Worm (Caenorhabditis elegans): ENCODE measurements around the gene W06B4.1.

W06B4.1 gene

ce11 chrII:4470972-4471645 lies at the start of gene W06B4.1:
W06B4.1 (plus strand) TSS chrII:4471595.
- no peak for TF ChIP-seq unc-62 (GFP tag; optimal IDR thresholded peaks at IDR 0.05)

ce11 chrII:4424807-4425206 lies 46.6 kb upstream of the W06B4.1 start, which contains the start of the genes dcaf-13 and toe-1:
dcaf-13 (minus strand) TSS chrII:4424902.
toe-1 (plus strand) TSS chrII:4425167.
- no peak for TF ChIP-seq unc-62 (GFP tag; optimal IDR thresholded peaks at IDR 0.05)

- no peak for TF ChIP-seq unc-62 (GFP tag; optimal IDR thresholded peaks at IDR 0.05)
These were observed 43.3 kb upstream of the W06B4.1 start for ce11 chrII:4428121-4428520.

ce11 chrII:4433146-4433545 lies 38.2 kb upstream of the W06B4.1 start, which contains the start of gene nhr-109:
nhr-109 (plus strand) TSS chrII:4433367.
- no peak for TF ChIP-seq unc-62 (GFP tag; optimal IDR thresholded peaks at IDR 0.05)

- no peak for TF ChIP-seq unc-62 (GFP tag; optimal IDR thresholded peaks at IDR 0.05)
These were observed 37.1 kb upstream of the W06B4.1 start for ce11 chrII:4434278-4434677.

- no peak for TF ChIP-seq unc-62 (GFP tag; optimal IDR thresholded peaks at IDR 0.05)
These were observed 36.3 kb upstream of the W06B4.1 start, which contains the start of gene nhr-273 for ce11 chrII:4435134-4435533. nhr-273 (plus strand) TSS chrII:4435300.

ce11 chrII:4438601-4439000 lies 32.8 kb upstream of the W06B4.1 start, which contains the start of gene nhr-16:
nhr-16 (plus strand) TSS chrII:4438805.
- no peak for TF ChIP-seq unc-62 (GFP tag; optimal IDR thresholded peaks at IDR 0.05)

- TF ChIP-seq unc-62 (GFP tag; optimal IDR thresholded peaks at IDR 0.05), result no peak
These were observed 30.1 kb upstream of the W06B4.1 start for ce11 chrII:4441278-4441677.

ce11 chrII:4444811-4445210 lies 26.6 kb upstream of the W06B4.1 start:
- no peak for TF ChIP-seq unc-62 (GFP tag; optimal IDR thresholded peaks at IDR 0.05)

- no peak for TF ChIP-seq unc-62 (GFP tag; optimal IDR thresholded peaks at IDR 0.05)
These were observed 18.3 kb upstream of the W06B4.1 start, which contains the start of gene twk-2 for ce11 chrII:4453051-4453450. twk-2 (minus strand) TSS chrII:4453151.

ce11 chrII:4453453-4453852 lies 17.9 kb upstream of the W06B4.1 start:
- TF ChIP-seq unc-62 (GFP tag; optimal IDR thresholded peaks at IDR 0.05), result no peak

ce11 chrII:4454823-4455222 lies 16.6 kb upstream of the W06B4.1 start:
- no peak for TF ChIP-seq unc-62 (GFP tag; optimal IDR thresholded peaks at IDR 0.05)

ce11 chrII:4456024-4456423 lies 15.4 kb upstream of the W06B4.1 start:
- TF ChIP-seq unc-62 (GFP tag; optimal IDR thresholded peaks at IDR 0.05), result no peak

ce11 chrII:4460297-4460696 lies 11.1 kb upstream of the W06B4.1 start:
- no peak for TF ChIP-seq unc-62 (GFP tag; optimal IDR thresholded peaks at IDR 0.05)

- no peak for TF ChIP-seq unc-62 (GFP tag; optimal IDR thresholded peaks at IDR 0.05)
These were observed 10.5 kb upstream of the W06B4.1 start, which contains the start of the genes T12C9.7 and vps-18 for ce11 chrII:4460851-4461250. T12C9.7 (minus strand) TSS chrII:4460951. vps-18 (plus strand) TSS chrII:4461130.

ce11 chrII:4462842-4463241 lies 8.6 kb upstream of the W06B4.1 start:
- no peak for TF ChIP-seq unc-62 (GFP tag; optimal IDR thresholded peaks at IDR 0.05)

ce11 chrII:4467869-4468268 lies 3.5 kb upstream of the W06B4.1 start, which contains the start of gene W06B4.2:
W06B4.2 (plus strand) TSS chrII:4468169.
- TF ChIP-seq unc-62 (GFP tag; optimal IDR thresholded peaks at IDR 0.05), result no peak
